Fruit fly (Drosophila melanogaster): Measurements from ENCODE around the gene Phs.

Gene Phs

dm6 chr3L:15655910-15656309 is 36.2 kb downstream of the Phs start, which contains the start of gene Eig71Ee:
Gene Eig71Ee (minus strand): TSS chr3L:15656010.
- TF ChIP-seq fd96Ca (GFP tag; IDR thresholded peaks at IDR 0.05), result no peak
- no peak for TF ChIP-seq Pif1A (GFP tag; optimal IDR thresholded peaks at IDR 0.05)
- TF ChIP-seq CG12605 (GFP tag; IDR thresholded peaks at IDR 0.05), result no peak
- no peak for TF ChIP-seq CG17806 (tag; optimal IDR thresholded peaks at IDR 0.05)
- TF ChIP-seq CG4496 (GFP tag; IDR thresholded peaks at IDR 0.05), result no peak
- no peak for TF ChIP-seq Ets98B (GFP tag; IDR thresholded peaks at IDR 0.05)
- no peak for TF ChIP-seq gl (tag; optimal IDR thresholded peaks at IDR 0.05)
- no peak for TF ChIP-seq CG10348 (GFP tag; IDR thresholded peaks at IDR 0.05)
- no peak for TF ChIP-seq rn (GFP tag; IDR thresholded peaks at IDR 0.05)
- TF ChIP-seq EcR (GFP tag; optimal IDR thresholded peaks at IDR 0.05), result no peak
- TF ChIP-seq CG8159 (tag; optimal IDR thresholded peaks at IDR 0.05), result no peak
- TF ChIP-seq Snoo (tag; optimal IDR thresholded peaks at IDR 0.05), result no peak
- TF ChIP-seq CG14655 (GFP tag; optimal IDR thresholded peaks at IDR 0.05), result no peak
- no peak for TF ChIP-seq D1 (tag; optimal IDR thresholded peaks at IDR 0.05)
- no peak for TF ChIP-seq CG9948 (tag; optimal IDR thresholded peaks at IDR 0.05)

dm6 chr3L:15657290-15657689 is 37.6 kb downstream of the Phs start, which contains the start of the genes Eig71Ef and Eig71Eg:
Gene Eig71Ef (minus strand): TSS chr3L:15657390.
Gene Eig71Eg (plus strand): TSS chr3L:15657628.
- TF ChIP-seq Snoo (tag; optimal IDR thresholded peaks at IDR 0.05), result no peak
- no peak for TF ChIP-seq EcR (GFP tag; optimal IDR thresholded peaks at IDR 0.05)
- no peak for TF ChIP-seq Pif1A (GFP tag; optimal IDR thresholded peaks at IDR 0.05)
- no peak for TF ChIP-seq CG32121 (GFP tag; IDR thresholded peaks at IDR 0.05)
- no peak for TF ChIP-seq Pif1B (GFP tag; optimal IDR thresholded peaks at IDR 0.05)
- no peak for TF ChIP-seq CG17806 (tag; optimal IDR thresholded peaks at IDR 0.05)
- TF ChIP-seq CG34367 (tag; optimal IDR thresholded peaks at IDR 0.05), result no peak
- TF ChIP-seq Ets98B (GFP tag; IDR thresholded peaks at IDR 0.05), result no peak
- no peak for TF ChIP-seq CG12605 (GFP tag; IDR thresholded peaks at IDR 0.05)
- no peak for TF ChIP-seq CG8159 (tag; optimal IDR thresholded peaks at IDR 0.05)
- no peak for TF ChIP-seq CG9948 (tag; optimal IDR thresholded peaks at IDR 0.05)
- TF ChIP-seq fd96Ca (GFP tag; IDR thresholded peaks at IDR 0.05), result no peak
- no peak for TF ChIP-seq CG10348 (GFP tag; IDR thresholded peaks at IDR 0.05)

- no peak for TF ChIP-seq rn (GFP tag; IDR thresholded peaks at IDR 0.05)
- TF ChIP-seq CG32121 (GFP tag; IDR thresholded peaks at IDR 0.05), result no peak
- no peak for TF ChIP-seq gl (tag; optimal IDR thresholded peaks at IDR 0.05)
- no peak for TF ChIP-seq CG14655 (GFP tag; optimal IDR thresholded peaks at IDR 0.05)
- no peak for TF ChIP-seq CG8159 (tag; optimal IDR thresholded peaks at IDR 0.05)
- no peak for TF ChIP-seq Snoo (tag; optimal IDR thresholded peaks at IDR 0.05)
- no peak for TF ChIP-seq CG15710 (tag; optimal IDR thresholded peaks at IDR 0.05)
- no peak for TF ChIP-seq CG4496 (GFP tag; IDR thresholded peaks at IDR 0.05)
- TF ChIP-seq D1 (tag; optimal IDR thresholded peaks at IDR 0.05), result no peak
Measured at dm6 chr3L:15659341-15659740, 39.6 kb downstream of the Phs start, which contains the start of the genes Eig71Eh and Eig71Ei. Gene Eig71Eh (minus strand): TSS chr3L:15659441. Gene Eig71Ei (plus strand): TSS chr3L:15659707.

- no peak for TF ChIP-seq CG15710 (tag; optimal IDR thresholded peaks at IDR 0.05)
- TF ChIP-seq CG10348 (GFP tag; IDR thresholded peaks at IDR 0.05), result no peak
- TF ChIP-seq gl (tag; optimal IDR thresholded peaks at IDR 0.05), result no peak
- TF ChIP-seq CG8301 (tag; optimal IDR thresholded peaks at IDR 0.05), result no peak
- TF ChIP-seq Pif1A (GFP tag; optimal IDR thresholded peaks at IDR 0.05), result no peak
- no peak for TF ChIP-seq rn (GFP tag; IDR thresholded peaks at IDR 0.05)
- no peak for TF ChIP-seq Ets98B (GFP tag; IDR thresholded peaks at IDR 0.05)
Measured at dm6 chr3L:15660915-15661314, 41.2 kb downstream of the Phs start, which contains the start of the genes Eig71Ej and Eig71Ek. Gene Eig71Ej (minus strand): TSS chr3L:15661015. Gene Eig71Ek (plus strand): TSS chr3L:15661248.

dm6 chr3L:15661567-15661966 is 41.9 kb downstream of the Phs start, which contains the start of gene CG43082:
Gene CG43082 (plus strand): TSS chr3L:15661867.
- TF ChIP-seq CG17806 (tag; optimal IDR thresholded peaks at IDR 0.05) (no peak), rn (GFP tag; IDR thresholded peaks at IDR 0.05) (no peak), CG13204 (GFP tag; optimal IDR thresholded peaks at IDR 0.05) (no peak), CG14655 (GFP tag; optimal IDR thresholded peaks at IDR 0.05) (no peak), CG10348 (GFP tag; IDR thresholded peaks at IDR 0.05) (no peak), CG32121 (GFP tag; IDR thresholded peaks at IDR 0.05) (no peak), Pif1B (GFP tag; optimal IDR thresholded peaks at IDR 0.05) (no peak), fd96Ca (GFP tag; IDR thresholded peaks at IDR 0.05) (no peak), CG8159 (tag; optimal IDR thresholded peaks at IDR 0.05) (no peak), CG9948 (tag; optimal IDR thresholded peaks at IDR 0.05) (no peak), gl (tag; optimal IDR thresholded peaks at IDR 0.05) (no peak), CG8301 (tag; optimal IDR thresholded peaks at IDR 0.05) (no peak)

- TF ChIP-seq fd96Ca (GFP tag; IDR thresholded peaks at IDR 0.05), result no peak
- no peak for TF ChIP-seq Pif1A (GFP tag; optimal IDR thresholded peaks at IDR 0.05)
- no peak for TF ChIP-seq EcR (GFP tag; optimal IDR thresholded peaks at IDR 0.05)
- TF ChIP-seq CG8159 (tag; optimal IDR thresholded peaks at IDR 0.05), result no peak
- no peak for TF ChIP-seq CG10348 (GFP tag; IDR thresholded peaks at IDR 0.05)
- no peak for TF ChIP-seq gl (tag; optimal IDR thresholded peaks at IDR 0.05)
- TF ChIP-seq CG4496 (GFP tag; IDR thresholded peaks at IDR 0.05), result no peak
- no peak for TF ChIP-seq CG13204 (GFP tag; optimal IDR thresholded peaks at IDR 0.05)
- no peak for TF ChIP-seq CG14655 (GFP tag; optimal IDR thresholded peaks at IDR 0.05)
- TF ChIP-seq Snoo (tag; optimal IDR thresholded peaks at IDR 0.05), result no peak
- TF ChIP-seq CG34367 (tag; optimal IDR thresholded peaks at IDR 0.05), result no peak
Measured at dm6 chr3L:15662510-15662909, 42.8 kb downstream of the Phs start.

All from whole organism, pupa.